Fruit fly (Drosophila melanogaster) whole organism, adult: ENCODE results near the gene RpS10b.

Source experiments
- CG11617 ChIP-seq: fragments of 200-800 bp; sonication (Bioruptor generic); optimal IDR thresholded peaks from 2 replicates; lab custom pipeline; 2017; ENCODE audit warnings: mild to moderate bottlenecking, missing biosample characterization, missing genetic modification reagents, missing genetic modification characterization
- CG12768 ChIP-seq: fragments of 200-800 bp; sonication (Bioruptor generic); optimal IDR thresholded peaks from 2 replicates; lab custom pipeline; 2017; ENCODE audit warnings: missing biosample characterization, missing genetic modification characterization, mild to moderate bottlenecking, moderate library complexity, missing genetic modification reagents
- CG14711 ChIP-seq: fragments of 200-800 bp; sonication (Bioruptor generic); optimal IDR thresholded peaks from 2 replicates; lab custom pipeline; 2018; ENCODE audit warnings: missing biosample characterization, mild to moderate bottlenecking, missing genetic modification characterization, moderate library complexity
- CG1620 ChIP-seq: fragments of 200-800 bp; sonication (Bioruptor generic); optimal IDR thresholded peaks from 2 replicates; lab custom pipeline; 2016; ENCODE audit warnings: missing biosample characterization, missing genetic modification characterization
- CG33017 ChIP-seq: fragments of 200-800 bp; sonication (Bioruptor generic); optimal IDR thresholded peaks from 2 replicates; lab custom pipeline; 2018; ENCODE audit warnings: missing biosample characterization, mild to moderate bottlenecking, missing genetic modification characterization, moderate library complexity
- CG5204 ChIP-seq: fragments of 200-800 bp; sonication (Bioruptor generic); optimal IDR thresholded peaks from 2 replicates; lab custom pipeline; 2016; ENCODE audit warnings: missing biosample characterization, missing genetic modification characterization
- CG7045 ChIP-seq: fragments of 200-800 bp; sonication (Bioruptor generic); optimal IDR thresholded peaks from 2 replicates; lab custom pipeline; 2017; ENCODE audit warnings: missing biosample characterization, mild to moderate bottlenecking, missing genetic modification characterization
- CG7101 ChIP-seq: fragments of 200-800 bp; sonication (Bioruptor generic); optimal IDR thresholded peaks from 2 replicates; lab custom pipeline; 2018; ENCODE audit warnings: missing biosample characterization, mild to moderate bottlenecking, missing genetic modification characterization, moderate library complexity
- Clk ChIP-seq: fragments of 200-800 bp; sonication (Bioruptor generic); optimal IDR thresholded peaks from 2 replicates; lab custom pipeline; 2017; ENCODE audit warnings: missing biosample characterization, missing genetic modification characterization
- Crg-1 ChIP-seq: fragments of 200-800 bp; sonication (Bioruptor generic); optimal IDR thresholded peaks from 2 replicates; lab custom pipeline; 2016; ENCODE audit warnings: missing biosample characterization, missing genetic modification characterization
- Hr96 ChIP-seq: fragments of 200-800 bp; sonication (Bioruptor generic); optimal IDR thresholded peaks from 2 replicates; lab custom pipeline; 2016; ENCODE audit warnings: missing biosample characterization, missing genetic modification characterization
- Mnt ChIP-seq: fragments of 200-800 bp; sonication (Bioruptor generic); optimal IDR thresholded peaks from 2 replicates; lab custom pipeline; 2016; ENCODE audit warnings: missing biosample characterization, mild to moderate bottlenecking, missing genetic modification characterization
- bab1 ChIP-seq: fragments of 200-800 bp; sonication (Bioruptor generic); optimal IDR thresholded peaks from 3 replicates; lab custom pipeline; 2019; ENCODE audit warnings: missing biosample characterization, mild to moderate bottlenecking, missing genetic modification characterization, moderate library complexity
- cic ChIP-seq: fragments of 200-800 bp; sonication (Bioruptor generic); optimal IDR thresholded peaks from 2 replicates; lab custom pipeline; 2017; ENCODE audit warnings: missing biosample characterization, mild to moderate bottlenecking, missing genetic modification characterization, moderate library complexity
- cnc ChIP-seq, 2 experiments: fragments of >200 bp; optimal IDR thresholded peaks; 2 replicates each; lab custom pipeline; 2017
- kay ChIP-seq: fragments of 200-800 bp; sonication (Bioruptor generic); peaks from one replicate; lab custom pipeline; 2016; ENCODE audit warnings: missing biosample characterization, missing genetic modification characterization, borderline replicate concordance
- ovo ChIP-seq: fragments of 200-800 bp; sonication (Bioruptor generic); optimal IDR thresholded peaks from 2 replicates; lab custom pipeline; 2016; ENCODE audit warnings: missing biosample characterization, missing genetic modification characterization
- pad ChIP-seq: fragments of 200-800 bp; sonication (Bioruptor generic); optimal IDR thresholded peaks from 3 replicates; lab custom pipeline; 2017; ENCODE audit warnings: missing biosample characterization, missing genetic modification characterization, mild to moderate bottlenecking, moderate library complexity, missing genetic modification reagents
- tj ChIP-seq: fragments of 200-800 bp; sonication (Bioruptor generic); optimal IDR thresholded peaks from 3 replicates; lab custom pipeline; 2017; ENCODE audit warnings: missing biosample characterization, mild to moderate bottlenecking, missing genetic modification characterization, moderate library complexity
- toe ChIP-seq: fragments of 200-800 bp; sonication (Bioruptor generic); optimal IDR thresholded peaks from 2 replicates; lab custom pipeline; 2016; ENCODE audit warnings: missing biosample characterization, missing genetic modification characterization

RpS10b gene

DNA sequence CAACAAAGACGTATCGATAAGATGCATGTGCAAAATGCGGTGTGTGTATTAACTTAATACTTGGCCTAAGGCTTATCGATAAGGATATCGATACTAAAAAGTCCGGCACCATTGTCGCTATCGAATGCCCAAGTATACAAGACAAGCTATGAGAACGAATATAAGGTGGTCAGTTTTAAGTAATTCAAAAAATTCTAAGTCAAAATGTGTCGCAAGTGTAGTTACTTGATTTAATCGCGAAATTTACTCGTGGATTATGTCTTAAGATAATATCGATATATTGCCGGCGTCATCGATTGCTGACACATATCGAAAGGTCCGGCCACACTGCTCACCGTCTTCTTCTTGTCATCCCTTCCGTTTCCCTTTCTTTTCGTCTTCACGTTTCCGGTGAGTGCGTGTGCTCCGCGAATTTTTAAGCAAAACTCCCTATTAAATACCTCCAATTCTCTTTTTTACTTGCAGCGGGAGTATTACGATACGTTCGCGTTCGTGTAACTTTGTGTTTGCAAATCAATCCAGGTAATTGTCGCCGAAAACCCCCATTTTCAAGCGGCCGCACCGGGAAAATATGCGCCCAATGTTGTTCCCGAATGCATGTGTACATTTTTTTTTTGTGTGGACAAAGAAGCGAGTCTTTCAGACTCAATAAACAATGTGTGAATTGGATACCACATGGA lies at the start of gene RpS10b:
RpS10b (plus strand) TSS at position 348 of the 680 bp plus-strand sequence.
- peak; percentile 97 for TF ChIP-seq ovo
- peak; percentile 95 for TF ChIP-seq CG7101 (tag; lab: Kevin White, UChicago)
- TF ChIP-seq CG14711, result peak; percentile 70
- peak; percentile 85 for TF ChIP-seq CG5204 (GFP tag; lab: Kevin White, UChicago)
- peak; percentile 98 for TF ChIP-seq CG1620 (GFP tag; lab: Kevin White, UChicago)
- peak; percentile 79 for TF ChIP-seq CG12768 (GFP tag; lab: Kevin White, UChicago)
- TF ChIP-seq Hr96, result peak; percentile 95
- peak; percentile 86 for TF ChIP-seq pad
- peak; percentile 34 for TF ChIP-seq cic
- TF ChIP-seq CG11617 (GFP tag; lab: Kevin White, UChicago), result peak; percentile 98
- no peak for TF ChIP-seq cnc (optimal IDR thresholded peaks at IDR 0.05; lab: Kevin White, UChicago)
- peak; percentile 78 for TF ChIP-seq CG33017 (tag; lab: Kevin White, UChicago)
- peak; percentile 58 for TF ChIP-seq kay
- TF ChIP-seq CG7045, result peak; percentile 82
- peak; percentile 88 for TF ChIP-seq tj
- TF ChIP-seq Mnt (GFP tag; lab: Kevin White, UChicago), result peak; percentile 96
- TF ChIP-seq bab1 (GFP tag; lab: Kevin White, UChicago), result peak; percentile 96
- TF ChIP-seq Crg-1 (GFP tag; lab: Kevin White, UChicago), result peak; percentile 98
- TF ChIP-seq Clk (GFP tag; lab: Kevin White, UChicago), result peak; percentile 34
- peak; percentile 77 for TF ChIP-seq toe (GFP tag; lab: Kevin White, UChicago)

DNA sequence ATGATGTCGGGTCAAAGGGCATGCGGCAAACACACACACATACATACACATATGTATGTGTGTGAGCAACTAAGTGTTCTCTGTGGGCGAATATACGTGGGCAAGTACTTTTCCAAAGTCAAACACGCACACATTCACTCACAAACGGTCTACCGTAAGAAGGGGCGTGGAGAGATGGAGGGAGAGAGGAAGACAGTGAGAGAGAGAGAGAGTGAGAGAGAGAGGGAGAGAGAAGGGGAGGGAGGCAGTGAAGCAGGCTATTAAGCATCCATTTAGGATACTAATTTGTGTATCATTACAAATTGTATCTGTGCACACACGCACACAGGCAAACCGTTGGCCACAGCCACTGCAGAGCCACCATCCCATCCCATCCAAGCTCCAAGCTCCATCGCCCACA lies 49.4 kb upstream of the RpS10b start:
- TF ChIP-seq cic, result no peak
- TF ChIP-seq cnc (optimal IDR thresholded peaks at IDR 0.05; lab: Kevin White, UChicago), result no peak
- no peak for TF ChIP-seq bab1 (GFP tag; lab: Kevin White, UChicago)
- TF ChIP-seq Hr96, result no peak
- no peak for TF ChIP-seq toe (GFP tag; lab: Kevin White, UChicago)
- TF ChIP-seq pad, result no peak
- no peak for TF ChIP-seq CG5204 (GFP tag; lab: Kevin White, UChicago)

DNA sequence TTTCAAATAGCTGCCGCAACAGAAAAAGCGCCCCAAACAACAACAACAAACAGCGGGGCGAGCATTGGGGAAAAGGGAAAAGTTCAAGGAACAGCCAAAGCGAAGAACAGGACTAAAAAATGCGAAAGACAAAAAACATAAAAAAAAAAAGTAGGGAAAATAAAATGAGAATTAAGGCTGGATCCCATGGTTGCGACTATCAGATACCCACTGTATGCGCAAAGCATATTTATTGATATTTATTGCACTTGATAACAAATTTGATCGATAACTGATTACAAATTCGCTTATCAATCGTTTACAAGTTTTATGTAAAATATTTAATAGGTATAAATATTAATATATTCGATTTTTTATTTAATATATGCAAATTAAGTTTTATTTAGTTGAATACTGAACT lies 48.3 kb upstream of the RpS10b start:
- TF ChIP-seq toe (GFP tag; lab: Kevin White, UChicago) (no peak), pad (no peak), Hr96 (no peak), tj (no peak), CG33017 (tag; lab: Kevin White, UChicago) (no peak), CG7045 (no peak), Mnt (GFP tag; lab: Kevin White, UChicago) (no peak), CG11617 (GFP tag; lab: Kevin White, UChicago) (no peak)

DNA sequence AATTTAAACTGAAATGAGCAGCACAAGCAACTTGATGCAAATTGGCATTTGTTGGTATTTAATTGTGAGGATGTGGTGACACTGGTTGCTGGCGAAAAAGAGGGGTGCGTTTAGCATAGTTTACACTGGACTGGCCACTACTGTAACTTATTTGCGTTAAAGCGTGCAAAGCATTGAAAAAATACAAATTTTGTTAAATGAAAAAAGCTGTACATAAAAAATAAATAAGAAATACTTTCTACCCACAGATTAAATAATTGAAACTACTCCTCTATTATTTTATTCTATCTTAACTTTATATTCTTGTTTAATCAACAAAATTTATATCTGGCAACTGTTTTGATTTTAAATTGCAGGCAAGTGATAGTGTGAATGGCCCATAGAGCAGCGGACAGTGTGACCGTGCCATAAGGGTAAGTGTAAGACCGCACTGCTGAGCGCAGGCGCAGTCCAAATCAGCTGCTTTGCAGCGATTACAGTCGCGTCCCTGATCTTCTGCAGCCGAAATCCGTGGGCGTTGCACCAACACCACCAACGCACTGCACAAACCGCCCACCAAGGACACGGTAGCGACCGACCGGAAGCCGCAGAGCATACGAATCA lies 32.0 kb upstream of the RpS10b start, which contains the start of the genes Grip84 and car:
Grip84 (minus strand) TSS at position 51 of the 603 bp plus-strand sequence.
car (plus strand) TSS at position 306 of the 603 bp plus-strand sequence.
- TF ChIP-seq Crg-1 (GFP tag; lab: Kevin White, UChicago) (no peak), cnc (optimal IDR thresholded peaks at IDR 0.05; lab: Kevin White, UChicago) (no peak), CG7101 (tag; lab: Kevin White, UChicago) (peak; percentile 65), toe (GFP tag; lab: Kevin White, UChicago) (no peak), cic (no peak), kay (no peak), CG5204 (GFP tag; lab: Kevin White, UChicago) (no peak), Hr96 (no peak), CG1620 (GFP tag; lab: Kevin White, UChicago) (no peak), CG12768 (GFP tag; lab: Kevin White, UChicago) (no peak), bab1 (GFP tag; lab: Kevin White, UChicago) (no peak), ovo (peak; percentile 7), Mnt (GFP tag; lab: Kevin White, UChicago) (peak; percentile 44), pad (peak; percentile 42), CG11617 (GFP tag; lab: Kevin White, UChicago) (peak; percentile 44), tj (peak; percentile 35), CG33017 (tag; lab: Kevin White, UChicago) (peak; percentile 14), CG14711 (peak; percentile 87), CG7045 (peak; percentile 54), Clk (GFP tag; lab: Kevin White, UChicago) (no peak)

DNA sequence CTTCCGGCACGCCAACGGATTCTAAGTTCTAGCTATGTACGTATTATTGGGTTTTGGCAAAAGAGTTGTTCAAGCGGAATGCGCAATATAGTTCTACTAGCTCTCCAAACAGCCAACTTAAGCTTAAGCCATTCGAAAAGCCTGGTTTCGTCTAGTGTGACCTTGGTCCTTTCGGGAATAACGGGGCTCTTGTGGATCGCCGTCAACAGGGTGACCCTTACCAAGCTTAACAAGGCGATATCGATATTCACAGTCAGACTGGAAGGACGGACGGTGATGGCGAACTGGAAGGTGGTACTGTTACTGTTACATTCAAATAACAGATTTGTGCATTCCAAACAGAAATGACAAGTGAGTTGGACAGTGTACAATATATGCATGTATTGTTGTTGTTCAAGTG lies 24.1 kb upstream of the RpS10b start:
- TF ChIP-seq ovo, result peak; percentile 85
- no peak for TF ChIP-seq Crg-1 (GFP tag; lab: Kevin White, UChicago)
- TF ChIP-seq CG5204 (GFP tag; lab: Kevin White, UChicago), result no peak
- TF ChIP-seq pad, result peak; percentile 10
- TF ChIP-seq CG1620 (GFP tag; lab: Kevin White, UChicago), result no peak
- no peak for TF ChIP-seq CG33017 (tag; lab: Kevin White, UChicago)
- TF ChIP-seq tj, result no peak

DNA sequence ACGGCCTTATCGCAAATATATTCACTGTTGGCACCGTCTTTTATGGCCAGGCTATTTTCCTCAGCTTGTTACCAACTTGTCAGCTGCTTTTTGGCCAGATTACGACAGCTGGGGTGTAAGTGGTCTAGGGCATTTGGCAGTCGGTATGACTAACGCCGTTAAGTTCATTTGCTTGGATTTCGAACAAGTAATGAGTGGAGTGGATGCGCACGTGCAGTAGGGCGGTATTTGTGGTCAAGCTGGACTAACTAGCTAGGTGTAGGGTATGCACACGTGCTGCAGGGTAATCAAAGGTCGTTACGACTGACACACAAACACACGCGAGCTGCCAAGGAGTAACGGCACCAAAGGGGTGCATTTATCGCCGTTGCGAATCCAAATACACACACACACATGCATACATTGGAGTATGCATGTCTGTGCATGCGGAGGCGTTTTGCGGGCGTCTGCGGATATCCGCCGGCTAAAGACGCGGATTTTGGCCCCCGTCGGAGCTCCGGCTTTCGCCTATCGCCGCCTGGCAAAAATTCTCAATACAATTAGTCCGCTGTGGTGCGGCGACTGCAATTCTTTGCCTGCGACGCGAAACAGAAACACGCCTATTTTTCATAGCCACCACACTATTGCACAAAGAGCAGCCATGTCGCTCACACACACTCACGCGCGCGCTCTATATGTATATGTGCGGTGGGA lies 19.7 kb upstream of the RpS10b start:
- TF ChIP-seq CG12768 (GFP tag; lab: Kevin White, UChicago) (peak; percentile 18), Mnt (GFP tag; lab: Kevin White, UChicago) (peak; percentile 80), CG1620 (GFP tag; lab: Kevin White, UChicago) (no peak), CG14711 (no peak), ovo (peak; percentile 87), CG11617 (GFP tag; lab: Kevin White, UChicago) (peak; percentile 27), kay (no peak), pad (peak; percentile 95), Hr96 (no peak), cnc (optimal IDR thresholded peaks at IDR 0.05; lab: Kevin White, UChicago) (no peak), tj (peak; percentile 44), CG7045 (no peak), cic (no peak), Clk (GFP tag; lab: Kevin White, UChicago) (no peak), CG5204 (GFP tag; lab: Kevin White, UChicago) (no peak)
